Worm (Caenorhabditis elegans): ENCODE measurements around the gene C05C12.6.
"Not testable (repeated sequence)": the region's sequence is repeated elsewhere in the genome, so short reads cannot be mapped to it uniquely, and the experiment has no call there.

Gene C05C12.6

DNA sequence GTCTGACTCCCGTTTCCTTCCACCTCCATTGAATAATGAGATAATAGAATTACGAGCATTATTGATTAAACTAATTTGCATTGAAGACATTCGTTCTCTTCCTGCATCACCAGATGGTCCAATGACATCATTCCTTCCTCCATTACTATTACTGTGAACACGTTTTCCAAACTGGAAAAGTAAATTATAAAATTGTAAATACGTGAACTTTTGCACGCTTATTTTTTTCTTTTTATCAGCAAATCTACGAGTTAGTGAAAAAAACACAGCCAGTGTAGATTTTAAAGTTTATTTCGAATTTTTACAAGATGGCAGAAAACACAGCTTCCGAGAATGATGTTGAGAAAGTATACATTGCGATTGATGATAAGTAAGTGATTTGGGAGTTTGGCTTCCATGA, 12.4 kb upstream of the C05C12.6 start, which contains the start of gene C05C12.1:
Gene C05C12.1 (plus strand): TSS at position 301 of the 400 bp plus-strand sequence.
- not testable (repeated sequence) for TF ChIP-seq egl-44 (GFP tag; IDR thresholded peaks at IDR 0.05); F57C9.4 (tag; optimal IDR thresholded peaks at IDR 0.05); snpc-1.1 (tag; optimal IDR thresholded peaks at IDR 0.05; ENCODE audit: insufficient read depth)

DNA sequence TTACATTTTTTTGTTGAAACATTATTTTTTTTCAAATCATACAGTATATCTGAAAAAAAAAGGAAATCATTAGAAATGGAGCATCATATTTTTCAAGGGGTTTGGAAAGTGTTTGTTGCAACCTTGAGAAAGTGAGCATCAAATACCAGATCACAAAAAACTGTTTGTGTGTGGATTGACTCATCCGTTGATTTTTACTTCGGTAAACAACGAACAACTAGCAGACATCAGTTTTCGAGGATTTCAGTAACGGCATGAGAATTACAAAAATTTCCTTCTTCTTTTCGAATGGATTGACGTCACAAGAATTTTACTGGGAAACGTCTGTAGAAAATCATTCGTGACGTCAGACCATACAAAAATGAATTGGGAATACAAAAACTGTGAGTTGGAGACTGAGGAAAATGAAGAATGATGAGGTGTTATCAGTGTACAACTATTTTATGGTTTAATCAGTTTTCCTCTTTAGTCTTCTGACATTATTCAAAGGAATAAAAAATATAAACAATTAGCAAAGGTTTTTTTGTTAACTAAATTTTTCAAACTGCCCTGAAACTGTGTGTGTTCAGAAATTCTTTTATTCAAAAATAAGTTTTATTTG, 6.9 kb upstream of the C05C12.6 start, which contains the start of gene C05C12.4:
Gene C05C12.4 (minus strand): TSS at position 51 of the 601 bp plus-strand sequence.
- no peak for TF ChIP-seq B0336.3 (GFP tag; IDR thresholded peaks at IDR 0.05)
- peak in 1 of 2 experiments; percentile 20 for TF ChIP-seq let-607 (tag; optimal IDR thresholded peaks at IDR 0.05)
- peak; percentile 35 for TF ChIP-seq nhr-80 (tag; optimal IDR thresholded peaks at IDR 0.05)
- peak; percentile 4 for TF ChIP-seq pha-4 (tag; optimal IDR thresholded peaks at IDR 0.05)

DNA sequence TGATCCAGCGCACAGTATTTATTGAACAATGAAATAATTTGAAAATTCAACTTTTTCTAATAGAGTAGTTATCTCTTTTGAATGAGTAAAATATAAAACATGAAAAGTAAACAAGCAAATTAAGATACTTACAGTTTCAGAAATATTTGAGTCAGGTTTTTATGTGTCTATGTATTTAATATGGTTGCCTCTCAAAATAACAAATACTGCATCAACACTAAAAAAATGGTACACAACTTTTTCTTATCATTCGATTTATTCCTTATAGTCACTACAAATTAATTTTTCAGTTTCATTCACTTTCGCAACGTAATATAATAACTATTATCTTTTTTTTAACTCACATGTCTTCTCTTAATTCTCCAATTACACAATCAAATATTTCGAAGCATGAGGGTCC, 6.2 kb upstream of the C05C12.6 start:
- no peak for TF ChIP-seq F37B4.10 (GFP tag; IDR thresholded peaks at IDR 0.05)
- no peak for TF ChIP-seq ceh-27 (GFP tag; optimal IDR thresholded peaks at IDR 0.05)
- no peak for TF ChIP-seq C06A6.2 (GFP tag; conservative IDR thresholded peaks at IDR 0.05)
- no peak for TF ChIP-seq F57C9.4 (tag; optimal IDR thresholded peaks at IDR 0.05)
- no peak for TF ChIP-seq pha-4 (tag; optimal IDR thresholded peaks at IDR 0.05)
- no peak for TF ChIP-seq Y67H2A.10 (GFP tag; conservative IDR thresholded peaks at IDR 0.05)
- no peak for TF ChIP-seq lin-26 (GFP tag; IDR thresholded peaks at IDR 0.05)
- TF ChIP-seq snpc-4 (GFP tag; optimal IDR thresholded peaks at IDR 0.05), result no peak
- TF ChIP-seq snpc-4 (tag; optimal IDR thresholded peaks at IDR 0.05), result no peak
- no peak for TF ChIP-seq chd-7 (tag; optimal IDR thresholded peaks at IDR 0.05)
- TF ChIP-seq egrh-3 (GFP tag; IDR thresholded peaks at IDR 0.05), result no peak
- TF ChIP-seq rcor-1 (GFP tag; IDR thresholded peaks at IDR 0.05), result no peak
- no peak for TF ChIP-seq T07F8.4 (tag; optimal IDR thresholded peaks at IDR 0.05)
- no peak for TF ChIP-seq lin-54 (GFP tag; optimal IDR thresholded peaks at IDR 0.05)
- no peak for TF ChIP-seq ceh-58 (GFP tag; IDR thresholded peaks at IDR 0.05)
- TF ChIP-seq nhr-179 (tag; optimal IDR thresholded peaks at IDR 0.05), result no peak
- TF ChIP-seq tbp1 (GFP tag; optimal IDR thresholded peaks at IDR 0.05), result no peak
- TF ChIP-seq snpc-1.3 (tag; optimal IDR thresholded peaks at IDR 0.05; ENCODE audit: insufficient read depth), result no peak
- no peak for TF ChIP-seq dpff-1 (tag; optimal IDR thresholded peaks at IDR 0.05)

DNA sequence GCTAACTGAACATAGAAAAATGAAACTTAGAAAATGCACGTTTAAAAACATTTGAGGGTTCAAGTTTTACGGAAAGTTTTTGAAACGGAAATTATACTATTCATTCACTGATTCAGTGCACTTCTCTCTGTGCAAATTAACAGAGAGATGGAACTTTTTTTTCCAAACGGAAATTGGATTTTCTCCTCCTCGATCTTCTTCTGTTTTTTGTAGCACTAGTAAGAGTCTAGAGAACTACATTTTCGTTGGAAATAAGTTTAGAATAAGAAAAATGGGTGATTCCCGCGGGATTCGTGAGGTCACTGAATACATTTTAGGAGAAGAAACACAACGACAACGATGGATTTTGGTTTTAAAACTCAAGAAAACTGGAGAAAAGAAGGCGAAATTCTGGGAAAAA, 5.5 kb downstream of the C05C12.6 start:
- no peak for TF ChIP-seq tlf-1 (GFP tag; optimal IDR thresholded peaks at IDR 0.05)
- TF ChIP-seq snpc-4 (GFP tag; optimal IDR thresholded peaks at IDR 0.05), result no peak
- no peak for TF ChIP-seq snpc-4 (tag; optimal IDR thresholded peaks at IDR 0.05)
- TF ChIP-seq egrh-3 (GFP tag; IDR thresholded peaks at IDR 0.05), result no peak
- no peak for TF ChIP-seq fkh-3 (tag; optimal IDR thresholded peaks at IDR 0.05)
- no peak for TF ChIP-seq rcor-1 (GFP tag; IDR thresholded peaks at IDR 0.05)
- no peak for TF ChIP-seq madf-6 (GFP tag; IDR thresholded peaks at IDR 0.05)
- TF ChIP-seq ama-1 (optimal IDR thresholded peaks at IDR 0.05), result no peak
- TF ChIP-seq ama-1 (GFP tag; optimal IDR thresholded peaks at IDR 0.05), result no peak
- TF ChIP-seq Y53F4B.3 (GFP tag; IDR thresholded peaks at IDR 0.05), result no peak
- no peak for TF ChIP-seq ztf-25 (GFP tag; IDR thresholded peaks at IDR 0.05)
- no peak for TF ChIP-seq nfya-1 (tag; optimal IDR thresholded peaks at IDR 0.05; ENCODE audit: borderline replicate concordance, insufficient read depth)
- no peak for TF ChIP-seq hsf-1 (GFP tag; IDR thresholded peaks at IDR 0.05)
- no peak for TF ChIP-seq hmg-1.2 (GFP tag; IDR thresholded peaks at IDR 0.05)
- no peak for TF ChIP-seq ztf-22 (GFP tag; optimal IDR thresholded peaks at IDR 0.05)
